Fruit fly (Drosophila melanogaster) whole organism, prepupa: ENCODE results near the gene Pop1.

Experiments used
- Blimp-1 ChIP-seq: fragments of 200-800 bp; sonication (Bioruptor generic); optimal IDR thresholded peaks from 3 replicates; lab custom pipeline; 2017; ENCODE audit warnings: missing biosample characterization, missing genetic modification characterization, mild to moderate bottlenecking, moderate library complexity, missing genetic modification reagents
- CG10631 ChIP-seq: fragments of 200-800 bp; sonication (Bioruptor generic); optimal IDR thresholded peaks from 2 replicates; lab custom pipeline; 2016; ENCODE audit warnings: missing biosample characterization, missing genetic modification characterization
- CG11294 ChIP-seq: fragments of 200-800 bp; sonication (Bioruptor generic); IDR thresholded peaks from 2 replicates; pipeline ENCODE4 v1.3.6; 2022; ENCODE audit warnings: missing biosample characterization, missing genetic modification characterization
- CG11762 ChIP-seq: fragments of 200-800 bp; sonication (Bioruptor generic); optimal IDR thresholded peaks from 3 replicates; lab custom pipeline; 2016; ENCODE audit warnings: missing biosample characterization, missing genetic modification characterization; ENCODE audit not compliant: insufficient read depth
- CG15336 ChIP-seq: fragments of 200-800 bp; sonication (Bioruptor generic); IDR thresholded peaks from 2 replicates; pipeline ENCODE4 v1.3.6; 2022; ENCODE audit warnings: missing biosample characterization, missing genetic modification characterization
- CG16779 ChIP-seq: fragments of 200-800 bp; sonication (Bioruptor generic); optimal IDR thresholded peaks from 3 replicates; lab custom pipeline; 2017; ENCODE audit warnings: missing biosample characterization, mild to moderate bottlenecking, missing genetic modification characterization
- CG31627 ChIP-seq: fragments of 200-800 bp; sonication (Bioruptor generic); optimal IDR thresholded peaks from 3 replicates; lab custom pipeline; 2016; ENCODE audit warnings: missing biosample characterization, missing genetic modification characterization
- CG32006 ChIP-seq: fragments of 200-800 bp; sonication (Bioruptor generic); optimal IDR thresholded peaks from 3 replicates; lab custom pipeline; 2017; ENCODE audit warnings: missing biosample characterization, mild to moderate bottlenecking, missing genetic modification characterization
- CG34406 ChIP-seq: fragments of 200-800 bp; sonication (Bioruptor generic); optimal IDR thresholded peaks from 3 replicates; lab custom pipeline; 2016; ENCODE audit warnings: missing biosample characterization, missing genetic modification characterization
- CG4318 ChIP-seq: fragments of 200-800 bp; sonication (Bioruptor generic); optimal IDR thresholded peaks from 3 replicates; lab custom pipeline; 2017; ENCODE audit warnings: missing biosample characterization, mild to moderate bottlenecking, missing genetic modification characterization
- CG6276 ChIP-seq: fragments of 200-800 bp; sonication (Bioruptor generic); optimal IDR thresholded peaks from 2 replicates; lab custom pipeline; 2017; ENCODE audit warnings: missing biosample characterization, mild to moderate bottlenecking, missing genetic modification characterization
- CG6808 ChIP-seq: fragments of 200-800 bp; sonication (Bioruptor generic); optimal IDR thresholded peaks from 3 replicates; lab custom pipeline; 2017; ENCODE audit warnings: missing biosample characterization, missing genetic modification characterization, mild to moderate bottlenecking, moderate library complexity, missing genetic modification reagents
- CG6854 ChIP-seq: fragments of 200-800 bp; sonication (Bioruptor generic); optimal IDR thresholded peaks from 2 replicates; lab custom pipeline; 2017; ENCODE audit warnings: missing biosample characterization, mild to moderate bottlenecking, missing genetic modification characterization
- CG7368 ChIP-seq: fragments of 200-800 bp; sonication (Bioruptor generic); optimal IDR thresholded peaks from 3 replicates; lab custom pipeline; 2016; ENCODE audit warnings: missing biosample characterization, missing genetic modification characterization
- CG8119 ChIP-seq: fragments of 200-800 bp; sonication (Bioruptor generic); IDR thresholded peaks from 3 replicates; pipeline ENCODE4 v1.3.6; 2022; ENCODE audit warnings: missing biosample characterization, missing genetic modification characterization
- CG8319 ChIP-seq: fragments of 200-800 bp; sonication (Bioruptor generic); optimal IDR thresholded peaks from 3 replicates; lab custom pipeline; 2016; ENCODE audit warnings: missing biosample characterization, missing genetic modification characterization
- CG8632 ChIP-seq: fragments of 200-800 bp; sonication (Bioruptor generic); optimal IDR thresholded peaks from 3 replicates; lab custom pipeline; 2016; ENCODE audit warnings: missing biosample characterization, missing genetic modification characterization
- CG9139 ChIP-seq: fragments of 200-800 bp; sonication (Bioruptor generic); optimal IDR thresholded peaks from 3 replicates; lab custom pipeline; 2017; ENCODE audit warnings: missing biosample characterization, mild to moderate bottlenecking, missing genetic modification characterization
- Eip75B ChIP-seq: fragments of 200-800 bp; sonication (Bioruptor generic); optimal IDR thresholded peaks from 3 replicates; lab custom pipeline; 2016; ENCODE audit warnings: missing biosample characterization, missing genetic modification characterization
- Eip78C ChIP-seq: fragments of 200-800 bp; sonication (Bioruptor generic); peaks from one replicate; lab custom pipeline; 2016; ENCODE audit warnings: missing biosample characterization, missing genetic modification characterization
- Eip93F ChIP-seq: fragments of 200-800 bp; sonication (Bioruptor generic); optimal IDR thresholded peaks from 2 replicates; lab custom pipeline; 2016; ENCODE audit warnings: missing biosample characterization, mild to moderate bottlenecking, missing genetic modification characterization
- Ets96B ChIP-seq: fragments of 200-800 bp; optimal IDR thresholded peaks from 2 replicates; lab custom pipeline; 2019; ENCODE audit warnings: missing biosample characterization, mild to moderate bottlenecking, missing genetic modification characterization, moderate library complexity
- Gug ChIP-seq: fragments of 200-800 bp; sonication (Bioruptor generic); IDR thresholded peaks from 2 replicates; pipeline ENCODE4 v1.3.6; 2022; ENCODE audit warnings: missing biosample characterization, missing genetic modification characterization
- Hr39 ChIP-seq: fragments of 200-800 bp; sonication (Bioruptor generic); optimal IDR thresholded peaks from 2 replicates; lab custom pipeline; 2016; ENCODE audit warnings: missing biosample characterization, missing genetic modification characterization
- Lpt ChIP-seq: fragments of 200-800 bp; sonication (Bioruptor generic); optimal IDR thresholded peaks from 3 replicates; lab custom pipeline; 2016; ENCODE audit warnings: missing biosample characterization, missing genetic modification characterization
- Met ChIP-seq: fragments of 200-800 bp; sonication (Bioruptor generic); optimal IDR thresholded peaks from 3 replicates; lab custom pipeline; 2016; ENCODE audit warnings: missing biosample characterization, missing genetic modification characterization
- Smox ChIP-seq: fragments of 200-800 bp; sonication (Bioruptor generic); optimal IDR thresholded peaks from 3 replicates; lab custom pipeline; 2016; ENCODE audit warnings: missing biosample characterization, missing genetic modification characterization
- Sox102F ChIP-seq: fragments of 200-800 bp; sonication (Bioruptor generic); optimal IDR thresholded peaks from 2 replicates; lab custom pipeline; 2016; ENCODE audit warnings: missing biosample characterization, mild to moderate bottlenecking, missing genetic modification characterization
- Sox15 ChIP-seq: fragments of 200-800 bp; sonication (Bioruptor generic); optimal IDR thresholded peaks from 3 replicates; lab custom pipeline; 2016; ENCODE audit warnings: missing biosample characterization, missing genetic modification characterization
- achi ChIP-seq: fragments of 200-800 bp; sonication (Bioruptor generic); optimal IDR thresholded peaks from 3 replicates; lab custom pipeline; 2016; ENCODE audit warnings: missing biosample characterization, missing genetic modification characterization
- acj6 ChIP-seq: fragments of 200-800 bp; sonication (Bioruptor generic); optimal IDR thresholded peaks from 3 replicates; lab custom pipeline; 2016; ENCODE audit warnings: missing biosample characterization, missing genetic modification characterization
- dac ChIP-seq: fragments of 200-800 bp; sonication (Bioruptor generic); optimal IDR thresholded peaks from 2 replicates; lab custom pipeline; 2017; ENCODE audit warnings: missing biosample characterization, mild to moderate bottlenecking, missing genetic modification characterization
- eg ChIP-seq: fragments of 200-800 bp; sonication (Bioruptor generic); IDR thresholded peaks from 3 replicates; pipeline ENCODE4 v1.3.6; 2022; ENCODE audit warnings: missing biosample characterization, missing genetic modification characterization
- esn ChIP-seq: fragments of 200-800 bp; sonication (Bioruptor generic); optimal IDR thresholded peaks from 2 replicates; lab custom pipeline; 2016; ENCODE audit warnings: missing biosample characterization, mild to moderate bottlenecking, missing genetic modification characterization, moderate library complexity
- fd59A ChIP-seq: fragments of 200-800 bp; sonication (Bioruptor generic); optimal IDR thresholded peaks from 2 replicates; lab custom pipeline; 2017; ENCODE audit warnings: missing biosample characterization, mild to moderate bottlenecking, missing genetic modification characterization, missing genetic modification reagents
- fd85E ChIP-seq: fragments of 200-800 bp; sonication (Bioruptor generic); optimal IDR thresholded peaks from 3 replicates; lab custom pipeline; 2016; ENCODE audit warnings: missing biosample characterization, missing genetic modification characterization
- fkh ChIP-seq: fragments of 200-800 bp; sonication (Bioruptor generic); optimal IDR thresholded peaks from 3 replicates; lab custom pipeline; 2017; ENCODE audit warnings: missing biosample characterization, mild to moderate bottlenecking, missing genetic modification characterization, moderate library complexity
- lz ChIP-seq: fragments of 200-800 bp; sonication (Bioruptor generic); optimal IDR thresholded peaks from 3 replicates; lab custom pipeline; 2016; ENCODE audit warnings: missing biosample characterization, missing genetic modification characterization
- net ChIP-seq: fragments of 200-800 bp; sonication (Bioruptor generic); optimal IDR thresholded peaks from 3 replicates; lab custom pipeline; 2016; ENCODE audit warnings: missing biosample characterization, missing genetic modification characterization
- pdm3 ChIP-seq: fragments of 200-800 bp; sonication (Bioruptor generic); optimal IDR thresholded peaks from 3 replicates; lab custom pipeline; 2016; ENCODE audit warnings: missing biosample characterization, missing genetic modification characterization
- salr ChIP-seq, 2 experiments: fragments of 200-800 bp; sonication (Bioruptor generic); optimal IDR thresholded peaks; 3 replicates each; lab custom pipeline; 2016 to 2018; ENCODE audit warnings: missing biosample characterization in 2 of 2, missing genetic modification characterization in 2 of 2, mild to moderate bottlenecking in 1 of 2
- spab ChIP-seq: fragments of 200-800 bp; sonication (Bioruptor generic); optimal IDR thresholded peaks from 2 replicates; lab custom pipeline; 2017; ENCODE audit warnings: missing biosample characterization, mild to moderate bottlenecking, missing genetic modification characterization, missing genetic modification reagents
- svp ChIP-seq: fragments of 200-800 bp; sonication (Bioruptor generic); peaks from one replicate; lab custom pipeline; 2016; ENCODE audit warnings: missing biosample characterization, missing genetic modification characterization
- topi ChIP-seq: fragments of 200-800 bp; sonication (Bioruptor generic); optimal IDR thresholded peaks from 3 replicates; lab custom pipeline; 2016; ENCODE audit warnings: missing biosample characterization, missing genetic modification characterization
- vri ChIP-seq: fragments of 200-800 bp; sonication (Bioruptor generic); optimal IDR thresholded peaks from 3 replicates; lab custom pipeline; 2016; ENCODE audit warnings: missing biosample characterization, mild to moderate bottlenecking, missing genetic modification characterization

Pop1 gene

DNA sequence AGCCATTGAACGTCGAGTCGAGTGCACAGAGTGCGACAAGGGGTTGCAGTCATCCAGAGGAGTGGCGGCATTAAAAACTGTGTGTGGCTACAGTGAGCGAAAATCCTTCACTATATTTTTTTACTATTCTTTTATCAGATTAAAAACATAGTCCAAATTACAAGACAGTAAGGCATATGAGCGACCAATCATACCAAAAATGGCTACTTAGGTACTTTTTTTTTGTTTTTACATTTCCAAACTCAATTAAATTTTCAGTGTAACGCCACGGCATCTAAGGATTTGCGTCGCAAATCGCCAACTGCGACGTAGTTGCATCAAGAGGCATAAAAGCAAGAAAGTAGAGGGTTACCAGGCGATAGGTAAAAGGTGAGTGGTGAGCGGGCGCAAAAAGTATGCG is 16.6 kb downstream of the Pop1 start (continued):
- TF ChIP-seq Eip78C (GFP tag; lab: Kevin White, UChicago) (peak; percentile 80), net (no peak), Hr39 (GFP tag; lab: Kevin White, UChicago) (peak; percentile 33), CG34406 (GFP tag; lab: Kevin White, UChicago) (no peak), CG6276 (GFP tag; lab: Kevin White, UChicago) (peak; percentile 9), CG6854 (GFP tag; lab: Kevin White, UChicago) (peak; percentile 13), Blimp-1 (no peak), CG10631 (GFP tag; lab: Kevin White, UChicago) (peak; percentile 4), CG8119 (GFP tag; lab: Robert Waterston, UW) (0 out of 3 replicates have a peak, but pooled peaks have one; percentile 24), pdm3 (GFP tag; lab: Kevin White, UChicago) (peak; percentile 16), vri (no peak), CG16779 (tag; lab: Kevin White, UChicago) (no peak), CG8632 (GFP tag; lab: Kevin White, UChicago) (no peak)
- TF ChIP-seq, all 60 proteins: peak for 33

DNA sequence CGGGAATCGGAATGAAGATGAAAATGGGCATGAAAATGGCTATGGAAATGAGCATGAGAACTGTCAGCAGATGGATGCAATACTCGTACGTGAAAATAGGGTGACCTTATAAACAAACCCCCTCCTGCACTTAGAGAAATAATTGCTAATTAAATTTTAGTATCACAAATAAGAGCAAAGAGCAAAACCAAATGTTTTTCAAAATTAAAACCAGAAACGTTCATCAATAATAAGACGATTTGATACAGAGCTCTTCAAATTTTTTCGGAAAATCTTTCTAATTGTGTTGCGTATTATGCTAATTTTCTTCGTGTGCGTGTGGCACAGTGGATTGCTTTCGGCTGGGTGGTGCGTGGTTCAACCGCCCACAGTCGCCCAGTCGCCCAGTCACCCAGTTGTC is 23.8 kb downstream of the Pop1 start:
- TF ChIP-seq fkh (no peak), Eip75B (GFP tag; lab: Kevin White, UChicago) (peak; percentile 1), esn (GFP tag; lab: Kevin White, UChicago) (peak; percentile 10), lz (GFP tag; lab: Kevin White, UChicago) (no peak), CG32006 (peak; percentile 13), fd59A (GFP tag; lab: Kevin White, UChicago) (no peak), Met (no peak), CG10631 (GFP tag; lab: Kevin White, UChicago) (peak; percentile 4), CG15336 (peak; percentile 35; the same call in 1 of the 2 replicates), svp (GFP tag; lab: Kevin White, UChicago) (peak; percentile 8)

DNA sequence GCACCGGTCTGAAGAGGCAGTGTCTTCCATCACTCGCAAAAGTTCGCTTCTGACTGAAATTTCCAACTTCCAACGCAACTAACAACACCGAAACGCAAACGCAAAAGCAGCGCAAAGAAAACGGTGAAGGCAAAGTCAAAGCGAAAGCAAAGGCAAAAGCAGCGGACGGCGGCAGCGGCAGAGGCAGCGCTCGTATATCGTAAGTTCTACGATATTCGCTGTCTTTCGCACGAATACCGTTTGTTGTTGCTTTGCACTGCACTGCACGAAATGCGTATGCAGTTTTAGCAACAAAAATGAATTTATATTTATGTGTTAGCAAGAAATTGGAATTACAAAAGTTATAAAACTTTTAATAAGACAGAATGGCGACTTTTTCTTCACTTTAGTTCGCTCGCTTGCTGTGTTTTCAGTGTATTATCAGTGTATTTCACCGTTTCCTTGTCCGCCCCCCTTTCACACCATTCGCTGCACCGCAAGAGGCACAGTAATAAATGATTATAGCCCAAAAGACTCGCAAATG is 26.1 kb downstream of the Pop1 start, which contains the start of gene OtopLa:
TSS of gene OtopLa (minus strand) at position 51 of the 523 bp plus-strand sequence.
- TF ChIP-seq achi (GFP tag; lab: Kevin White, UChicago) (peak; percentile 70), Smox (GFP tag; lab: Kevin White, UChicago) (peak; percentile 58), fd85E (GFP tag; lab: Kevin White, UChicago) (no peak), Hr39 (GFP tag; lab: Kevin White, UChicago) (peak; percentile 59), CG34406 (GFP tag; lab: Kevin White, UChicago) (peak; percentile 63), CG32006 (peak; percentile 84), CG11294 (GFP tag; lab: Robert Waterston, UW) (peak; percentile 72; the same call in 1 of the 2 replicates), CG4318 (GFP tag; lab: Kevin White, UChicago) (peak; percentile 62), esn (GFP tag; lab: Kevin White, UChicago) (peak; percentile 65), Gug (GFP tag; lab: Robert Waterston, UW) (peak; percentile 82), Blimp-1 (no peak), svp (GFP tag; lab: Kevin White, UChicago) (peak; percentile 85), acj6 (GFP tag; lab: Kevin White, UChicago) (peak; percentile 72), spab (GFP tag; lab: Kevin White, UChicago) (peak; percentile 64), CG9139 (GFP tag; lab: Kevin White, UChicago) (peak; percentile 52), CG6808 (GFP tag; lab: Kevin White, UChicago) (peak; percentile 62), salr (GFP tag; optimal IDR thresholded peaks at IDR 0.05; lab: Kevin White, UChicago) (peak; percentile 60 to 64), CG7368 (GFP tag; lab: Kevin White, UChicago) (peak; percentile 55), Ets96B (tag; lab: Kevin White, UChicago) (peak; percentile 67), CG8319 (GFP tag; lab: Kevin White, UChicago) (peak; percentile 53), Lpt (GFP tag; lab: Kevin White, UChicago) (peak; percentile 39), CG16779 (tag; lab: Kevin White, UChicago) (peak; percentile 73), Sox15 (GFP tag; lab: Kevin White, UChicago) (peak; percentile 19), CG15336 (peak; percentile 88), CG31627 (GFP tag; lab: Kevin White, UChicago) (peak; percentile 66), CG6854 (GFP tag; lab: Kevin White, UChicago) (no peak), pdm3 (GFP tag; lab: Kevin White, UChicago) (peak; percentile 76), Eip93F (GFP tag; lab: Kevin White, UChicago) (no peak), topi (GFP tag; lab: Kevin White, UChicago) (peak; percentile 55), vri (peak; percentile 9), Sox102F (GFP tag; lab: Kevin White, UChicago) (peak; percentile 48), net (peak; percentile 76), Eip78C (GFP tag; lab: Kevin White, UChicago) (peak; percentile 93), eg (GFP tag; lab: Robert Waterston, UW) (peak; percentile 89), Met (peak; percentile 67), CG10631 (GFP tag; lab: Kevin White, UChicago) (peak; percentile 74), CG11762 (GFP tag; lab: Kevin White, UChicago) (peak; percentile 66), CG6276 (GFP tag; lab: Kevin White, UChicago) (peak; percentile 71), dac (peak; percentile 66)
